Fruit fly (Drosophila melanogaster) whole organism, embryonic: Measurements from ENCODE around the gene PRL-1.

ENCODE experiments used
- Atf6 ChIP-seq: fragments of 200-800 bp; sonication (Bioruptor generic); IDR thresholded peaks from 2 replicates; pipeline ENCODE4 v1.3.6; 2022; ENCODE audit warnings: missing biosample characterization, missing genetic modification characterization
- BEAF-32 ChIP-seq: fragments of 200-800 bp; sonication (Bioruptor generic); optimal IDR thresholded peaks from 3 replicates; lab custom pipeline; 2017; ENCODE audit warnings: missing biosample characterization, missing genetic modification characterization, mild to moderate bottlenecking, moderate library complexity, missing genetic modification reagents
- CG10462 ChIP-seq: fragments of 200-800 bp; sonication (Bioruptor generic); optimal IDR thresholded peaks from 2 replicates; lab custom pipeline; 2016; ENCODE audit warnings: missing biosample characterization, missing genetic modification characterization
- CG11093 ChIP-seq: fragments of 200-800 bp; sonication (Bioruptor generic); IDR thresholded peaks from 3 replicates; pipeline ENCODE4 v1.3.6; 2022; ENCODE audit warnings: missing biosample characterization, missing genetic modification characterization
- CG12391 ChIP-seq: fragments of 200-800 bp; sonication (Bioruptor generic); optimal IDR thresholded peaks from 3 replicates; lab custom pipeline; 2018; ENCODE audit warnings: missing biosample characterization, mild to moderate bottlenecking, missing genetic modification characterization, moderate library complexity
- CG13123 ChIP-seq: fragments of 200-800 bp; sonication (Bioruptor generic); optimal IDR thresholded peaks from 2 replicates; lab custom pipeline; 2016; ENCODE audit warnings: missing biosample characterization, missing genetic modification characterization
- CG1603 ChIP-seq: fragments of 200-800 bp; sonication (Bioruptor generic); optimal IDR thresholded peaks from 2 replicates; lab custom pipeline; 2019; ENCODE audit warnings: missing biosample characterization, mild to moderate bottlenecking, missing genetic modification characterization, moderate library complexity
- CG18011 ChIP-seq: fragments of 200-800 bp; sonication (Bioruptor generic); optimal IDR thresholded peaks from 2 replicates; lab custom pipeline; 2017; ENCODE audit warnings: missing biosample characterization, missing genetic modification characterization, mild to moderate bottlenecking, moderate library complexity, missing genotype
- CG18764 ChIP-seq: fragments of 200-800 bp; sonication (Bioruptor generic); optimal IDR thresholded peaks from 3 replicates; lab custom pipeline; 2016; ENCODE audit warnings: missing biosample characterization, missing genetic modification characterization
- CG31224 ChIP-seq: fragments of 200-800 bp; sonication (Bioruptor generic); IDR thresholded peaks from 2 replicates; pipeline ENCODE4 v1.3.6; 2022; ENCODE audit warnings: missing biosample characterization, missing genetic modification characterization
- CG31388 ChIP-seq: fragments of 200-800 bp; sonication (Bioruptor generic); optimal IDR thresholded peaks from 2 replicates; lab custom pipeline; 2016; ENCODE audit warnings: missing biosample characterization, missing genetic modification characterization
- CG3163 ChIP-seq: fragments of 200-800 bp; sonication (Bioruptor generic); optimal IDR thresholded peaks from 3 replicates; lab custom pipeline; 2016; ENCODE audit warnings: missing biosample characterization, missing genetic modification characterization
- CG3838 ChIP-seq: fragments of 200-800 bp; sonication (Bioruptor generic); optimal IDR thresholded peaks from 3 replicates; lab custom pipeline; 2016; ENCODE audit warnings: missing biosample characterization, missing genetic modification characterization
- CG3995 ChIP-seq: fragments of 200-800 bp; sonication (Bioruptor generic); optimal IDR thresholded peaks from 3 replicates; lab custom pipeline; 2016; ENCODE audit warnings: missing biosample characterization, missing genetic modification characterization
- CG4424 ChIP-seq: fragments of 200-800 bp; sonication (Bioruptor generic); optimal IDR thresholded peaks from 3 replicates; lab custom pipeline; 2016; ENCODE audit warnings: missing biosample characterization, missing genetic modification characterization
- CG4617 ChIP-seq: fragments of 200-800 bp; sonication (Bioruptor generic); optimal IDR thresholded peaks from 3 replicates; lab custom pipeline; 2016; ENCODE audit warnings: missing biosample characterization, missing genetic modification characterization, borderline replicate concordance
- CG5180 ChIP-seq: fragments of 200-800 bp; sonication (Bioruptor generic); optimal IDR thresholded peaks from 3 replicates; lab custom pipeline; 2017; ENCODE audit warnings: missing biosample characterization, missing genetic modification characterization, mild to moderate bottlenecking, moderate library complexity, missing genetic modification reagents
- CG7928 ChIP-seq: fragments of 200-800 bp; sonication (Bioruptor generic); optimal IDR thresholded peaks from 2 replicates; lab custom pipeline; 2017; ENCODE audit warnings: missing biosample characterization, mild to moderate bottlenecking, missing genetic modification characterization
- CG8290 ChIP-seq, 3 experiments: fragments of 200-800 bp; sonication (Bioruptor generic); optimal IDR thresholded peaks; 2 replicates each; lab custom pipeline; 2016 to 2019; ENCODE audit warnings: missing biosample characterization in 3 of 3, missing genetic modification characterization in 3 of 3, mild to moderate bottlenecking in 2 of 3, moderate library complexity in 1 of 3
- D19B ChIP-seq: fragments of 200-800 bp; sonication (Bioruptor generic); optimal IDR thresholded peaks from 2 replicates; lab custom pipeline; 2017; ENCODE audit warnings: missing biosample characterization, mild to moderate bottlenecking, missing genetic modification characterization
- Dek ChIP-seq: fragments of 200-800 bp; sonication (Bioruptor generic); optimal IDR thresholded peaks from 3 replicates; lab custom pipeline; 2019; ENCODE audit warnings: missing biosample characterization, mild to moderate bottlenecking, missing genetic modification characterization, moderate library complexity
- NC2β ChIP-seq: fragments of 200-800 bp; sonication (Bioruptor generic); optimal IDR thresholded peaks from 2 replicates; lab custom pipeline; 2016; ENCODE audit warnings: missing biosample characterization, missing genetic modification characterization
- Nf-YB ChIP-seq: fragments of 200-800 bp; sonication (Bioruptor generic); optimal IDR thresholded peaks from 3 replicates; lab custom pipeline; 2019; ENCODE audit warnings: missing biosample characterization, mild to moderate bottlenecking, missing genetic modification characterization, moderate library complexity
- NfI ChIP-seq: fragments of 200-800 bp; sonication (Bioruptor generic); optimal IDR thresholded peaks from 3 replicates; lab custom pipeline; 2018; ENCODE audit warnings: missing biosample characterization, mild to moderate bottlenecking, missing genetic modification characterization, moderate library complexity
- Spps ChIP-seq: fragments of 200-800 bp; sonication (Bioruptor generic); optimal IDR thresholded peaks from 2 replicates; lab custom pipeline; 2018; ENCODE audit warnings: missing biosample characterization, mild to moderate bottlenecking, missing genetic modification characterization
- Usf ChIP-seq: fragments of 200-800 bp; sonication (Bioruptor generic); optimal IDR thresholded peaks from 2 replicates; lab custom pipeline; 2017; ENCODE audit warnings: missing genotype, missing biosample characterization, missing genetic modification characterization
- Xbp1 ChIP-seq: fragments of 200-800 bp; sonication (Bioruptor generic); optimal IDR thresholded peaks from 3 replicates; lab custom pipeline; 2016; ENCODE audit warnings: missing biosample characterization, mild to moderate bottlenecking, missing genetic modification characterization
- bbx ChIP-seq: fragments of 200-800 bp; sonication (Bioruptor generic); IDR thresholded peaks from 2 replicates; pipeline ENCODE4 v1.3.6; 2022; ENCODE audit warnings: missing biosample characterization, missing genetic modification characterization; ENCODE audit not compliant: partially characterized antibody
- bigmax ChIP-seq: fragments of 200-800 bp; sonication (Bioruptor generic); optimal IDR thresholded peaks from 2 replicates; lab custom pipeline; 2018; ENCODE audit warnings: missing biosample characterization, mild to moderate bottlenecking, missing genetic modification characterization
- chm ChIP-seq: fragments of 200-800 bp; sonication (Bioruptor generic); IDR thresholded peaks from 2 replicates; pipeline ENCODE4 v1.3.6; 2022; ENCODE audit warnings: missing biosample characterization, missing genetic modification characterization
- croc ChIP-seq: fragments of 200-800 bp; sonication (Bioruptor generic); conservative IDR thresholded peaks from 3 replicates; pipeline ENCODE4 v1.3.6; 2022; ENCODE audit warnings: missing biosample characterization, missing genetic modification characterization
- dm ChIP-seq: fragments of 200-800 bp; sonication (Bioruptor generic); optimal IDR thresholded peaks from 3 replicates; lab custom pipeline; 2016; ENCODE audit warnings: missing biosample characterization, missing genetic modification characterization
- en ChIP-seq: fragments of 200-800 bp; sonication (Bioruptor generic); optimal IDR thresholded peaks from 2 replicates; lab custom pipeline; 2016; ENCODE audit warnings: missing biosample characterization, missing genetic modification characterization
- fd3F ChIP-seq: fragments of 200-800 bp; sonication (Bioruptor generic); optimal IDR thresholded peaks from 2 replicates; lab custom pipeline; 2018; ENCODE audit warnings: missing biosample characterization, mild to moderate bottlenecking, missing genetic modification characterization, moderate library complexity
- fu2 ChIP-seq: fragments of 200-800 bp; sonication (Bioruptor generic); optimal IDR thresholded peaks from 2 replicates; lab custom pipeline; 2016; ENCODE audit warnings: missing biosample characterization, missing genetic modification characterization
- ken ChIP-seq: fragments of 200-800 bp; sonication (Bioruptor generic); IDR thresholded peaks from 3 replicates; pipeline ENCODE4 v1.3.6; 2022; ENCODE audit warnings: missing biosample characterization, missing genetic modification characterization
- lmd ChIP-seq: fragments of 200-800 bp; sonication (Bioruptor generic); IDR thresholded peaks from 2 replicates; pipeline ENCODE4 v1.3.6; 2022; ENCODE audit warnings: missing biosample characterization, missing genetic modification characterization
- org-1 ChIP-seq: fragments of 200-800 bp; sonication (Bioruptor generic); optimal IDR thresholded peaks from 2 replicates; lab custom pipeline; 2017; ENCODE audit warnings: missing biosample characterization, missing genetic modification characterization
- peb ChIP-seq: fragments of 200-800 bp; sonication (Bioruptor generic); IDR thresholded peaks from 2 replicates; pipeline ENCODE4 v1.3.6; 2022; ENCODE audit warnings: missing biosample characterization, missing genetic modification characterization
- prd ChIP-seq, 3 experiments: fragments of >200 bp in 2 of 3; fragments of 200-800 bp in 1 of 3; sonication (Bioruptor generic) in 1 of 3; optimal IDR thresholded peaks in 2 of 3; IDR thresholded peaks in 1 of 3; 2 replicates in 2 of 3; 3 replicates in 1 of 3; pipeline versions ENCODE4 v1.3.6 to Lab custom; 2017 to 2022; ENCODE audit warnings: missing biosample characterization in 1 of 3, missing genetic modification characterization in 1 of 3
- psq ChIP-seq: fragments of 200-800 bp; sonication (Bioruptor generic); optimal IDR thresholded peaks from 2 replicates; lab custom pipeline; 2017; ENCODE audit warnings: missing biosample characterization, missing genetic modification characterization
- pum ChIP-seq: fragments of 200-800 bp; sonication (Bioruptor generic); optimal IDR thresholded peaks from 2 replicates; lab custom pipeline; 2016; ENCODE audit warnings: missing biosample characterization, missing genetic modification characterization
- pzg ChIP-seq: fragments of 200-800 bp; sonication (Bioruptor generic); optimal IDR thresholded peaks from 3 replicates; lab custom pipeline; 2018; ENCODE audit warnings: missing biosample characterization, mild to moderate bottlenecking, missing genetic modification characterization, moderate library complexity
- repo ChIP-seq: fragments of 200-800 bp; sonication (Bioruptor generic); optimal IDR thresholded peaks from 2 replicates; lab custom pipeline; 2016; ENCODE audit warnings: missing biosample characterization, missing genetic modification characterization
- sc ChIP-seq, 3 experiments: fragments of >200 bp in 2 of 3; fragments of 200-800 bp in 1 of 3; sonication (Bioruptor generic) in 1 of 3; optimal IDR thresholded peaks; 2 replicates in 2 of 3; 3 replicates in 1 of 3; lab custom pipeline; 2017; ENCODE audit warnings: mild to moderate bottlenecking in 1 of 3, missing biosample characterization in 1 of 3, missing genetic modification characterization in 1 of 3, missing genetic modification reagents in 1 of 3
- tap ChIP-seq: fragments of 200-800 bp; optimal IDR thresholded peaks from 3 replicates; lab custom pipeline; 2019; ENCODE audit warnings: missing biosample characterization, mild to moderate bottlenecking, missing genetic modification characterization, moderate library complexity
- tup ChIP-seq: fragments of 200-800 bp; sonication (Bioruptor generic); optimal IDR thresholded peaks from 2 replicates; lab custom pipeline; 2016; ENCODE audit warnings: missing biosample characterization, mild to moderate bottlenecking, missing genetic modification characterization, moderate library complexity

PRL-1 gene

DNA sequence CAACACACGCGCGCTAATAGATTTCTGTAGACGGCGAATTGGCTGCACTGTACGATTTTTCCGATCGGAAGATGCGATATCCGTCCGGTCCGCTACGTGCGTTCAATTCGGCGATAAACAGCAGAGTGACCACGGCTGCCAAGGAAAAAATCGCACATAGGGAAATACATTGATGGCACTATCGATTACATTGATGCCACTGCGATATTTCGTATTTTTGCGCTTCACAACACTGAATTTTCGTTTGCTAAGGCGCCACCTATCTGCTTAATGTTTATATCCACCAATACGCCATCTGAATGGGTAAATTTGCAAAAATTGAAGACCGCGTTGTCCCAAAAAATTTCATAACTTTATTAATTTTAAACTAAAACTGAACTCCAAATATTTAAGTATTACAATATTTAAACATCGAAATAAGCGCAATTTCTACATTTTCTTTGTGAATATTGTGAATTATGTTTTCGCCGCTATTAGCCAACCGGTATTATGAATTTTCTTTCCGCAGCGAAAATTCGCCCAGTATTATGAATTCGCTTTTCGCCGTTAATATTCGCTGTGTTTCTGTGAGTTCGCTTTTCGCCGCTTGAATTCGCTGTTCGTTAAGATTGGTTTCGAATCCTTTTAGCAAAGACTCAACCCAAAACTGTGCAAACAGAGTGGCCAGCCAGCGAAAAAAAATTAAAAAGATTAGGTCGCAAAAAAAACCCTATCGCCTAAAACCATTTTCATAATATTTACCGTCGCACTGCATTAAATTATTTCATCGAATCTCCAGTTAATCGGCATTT is 30.4 kb upstream of the PRL-1 start, which contains the start of the genes crp and pkaap (continued):
- TF ChIP-seq lmd (GFP tag; lab: Robert Waterston, UW) (no peak), croc (peak; percentile 26; the same call in 1 of the 3 replicates), CG18764 (GFP tag; lab: Kevin White, UChicago) (peak; percentile 81), CG3995 (peak; percentile 55), org-1 (GFP tag; lab: Kevin White, UChicago) (peak; percentile 29), tap (tag; lab: Kevin White, UChicago) (peak; percentile 35), CG31224 (GFP tag; lab: Robert Waterston, UW) (no peak), chm (GFP tag; lab: Robert Waterston, UW) (no peak), Dek (tag; lab: Kevin White, UChicago) (peak; percentile 75), fd3F (GFP tag; lab: Kevin White, UChicago) (peak; percentile 45), sc (optimal IDR thresholded peaks at IDR 0.05; lab: Kevin White, UChicago) (no peak), sc (GFP tag; optimal IDR thresholded peaks at IDR 0.05; lab: Kevin White, UChicago) (peak; percentile 45), CG5180 (peak; percentile 14), CG3838 (GFP tag; lab: Kevin White, UChicago) (no peak), NfI (GFP tag; lab: Kevin White, UChicago) (peak; percentile 83), CG18011 (GFP tag; lab: Kevin White, UChicago) (peak; percentile 46), D19B (GFP tag; lab: Kevin White, UChicago) (peak; percentile 3), Spps (tag; lab: Kevin White, UChicago) (peak; percentile 12), Atf6 (GFP tag; lab: Robert Waterston, UW) (no peak), CG3163 (GFP tag; lab: Kevin White, UChicago) (peak; percentile 73), psq (GFP tag; lab: Kevin White, UChicago) (peak; percentile 12), CG31388 (peak; percentile 66), CG12391 (peak; percentile 70), CG7928 (peak; percentile 35), Usf (GFP tag; lab: Kevin White, UChicago) (peak; percentile 47), CG11093 (GFP tag; lab: Robert Waterston, UW) (peak; percentile 55; the same call in 2 of the 3 replicates), CG10462 (GFP tag; lab: Kevin White, UChicago) (peak; percentile 52), bbx (GFP tag; lab: Robert Waterston, UW) (no peak), fu2 (GFP tag; lab: Kevin White, UChicago) (peak; percentile 77), en (GFP tag; lab: Kevin White, UChicago) (peak; percentile 56), peb (no peak), NC2β (GFP tag; lab: Kevin White, UChicago) (peak; percentile 86), CG4424 (peak; percentile 75), Xbp1 (GFP tag; lab: Kevin White, UChicago) (peak; percentile 87), repo (GFP tag; lab: Kevin White, UChicago) (peak; percentile 74), dm (GFP tag; lab: Kevin White, UChicago) (peak; percentile 89), pum (GFP tag; lab: Kevin White, UChicago) (peak; percentile 87), tup (GFP tag; lab: Kevin White, UChicago) (peak; percentile 83), CG13123 (GFP tag; lab: Kevin White, UChicago) (peak; percentile 73), ken (GFP tag; lab: Robert Waterston, UW) (no peak), Nf-YB (GFP tag; lab: Kevin White, UChicago) (no peak), CG4617 (GFP tag; lab: Kevin White, UChicago) (peak; percentile 98), CG1603 (peak; percentile 89), pzg (GFP tag; lab: Kevin White, UChicago) (peak; percentile 97), prd (optimal IDR thresholded peaks at IDR 0.05; lab: Kevin White, UChicago) (no peak), prd (GFP tag; IDR thresholded peaks at IDR 0.05; lab: Robert Waterston, UW) (no peak), BEAF-32 (GFP tag; lab: Kevin White, UChicago) (peak; percentile 97), CG8290 (GFP tag; optimal IDR thresholded peaks at IDR 0.05; lab: Kevin White, UChicago) (peak; percentile 88), CG8290 (tag; optimal IDR thresholded peaks at IDR 0.05; lab: Kevin White, UChicago) (peak; percentile 38 to 96), bigmax (GFP tag; lab: Kevin White, UChicago) (peak; percentile 7)
